Fruit fly (Drosophila melanogaster) whole organism, embryonic: ENCODE measurements around the gene CG43658.
A peak's percentile ranks its signal among the peaks of the same experiment; 100 is the strongest.

Experiments
- Bgb ChIP-seq: fragments of 200-800 bp; sonication (Bioruptor generic); IDR thresholded peaks from 2 replicates; pipeline ENCODE4 v1.3.6; 2022; ENCODE audit warnings: missing biosample characterization, missing genetic modification characterization; ENCODE audit not compliant: partially characterized antibody
- CG10979 ChIP-seq: fragments of 200-800 bp; sonication (Bioruptor generic); optimal IDR thresholded peaks from 2 replicates; lab custom pipeline; 2018; ENCODE audit warnings: missing biosample characterization, mild to moderate bottlenecking, missing genetic modification characterization, moderate library complexity
- CG11093 ChIP-seq: fragments of 200-800 bp; sonication (Bioruptor generic); IDR thresholded peaks from 3 replicates; pipeline ENCODE4 v1.3.6; 2022; ENCODE audit warnings: missing biosample characterization, missing genetic modification characterization
- CG12104 ChIP-seq: fragments of 200-800 bp; sonication (Bioruptor generic); optimal IDR thresholded peaks from 3 replicates; lab custom pipeline; 2016; ENCODE audit warnings: missing biosample characterization, missing genetic modification characterization
- CG13287 ChIP-seq: fragments of 200-800 bp; sonication (Bioruptor generic); IDR thresholded peaks from 2 replicates; pipeline ENCODE4 v1.3.6; 2022; ENCODE audit warnings: missing biosample characterization, missing genetic modification characterization; ENCODE audit not compliant: partially characterized antibody
- CG13894 ChIP-seq: fragments of 200-800 bp; sonication (Bioruptor generic); optimal IDR thresholded peaks from 3 replicates; lab custom pipeline; 2018; ENCODE audit warnings: missing biosample characterization, mild to moderate bottlenecking, missing genetic modification characterization, moderate library complexity
- CG14710 ChIP-seq: fragments of 200-800 bp; sonication (Bioruptor generic); optimal IDR thresholded peaks from 3 replicates; lab custom pipeline; 2019; ENCODE audit warnings: missing biosample characterization, mild to moderate bottlenecking, missing genetic modification characterization, moderate library complexity
- CG17385 ChIP-seq: fragments of 200-800 bp; sonication (Bioruptor generic); optimal IDR thresholded peaks from 3 replicates; lab custom pipeline; 2018; ENCODE audit warnings: missing biosample characterization, mild to moderate bottlenecking, missing genetic modification characterization
- CG17912 ChIP-seq: fragments of 200-800 bp; sonication (Bioruptor generic); optimal IDR thresholded peaks from 2 replicates; lab custom pipeline; 2018; ENCODE audit warnings: missing biosample characterization, mild to moderate bottlenecking, missing genetic modification characterization
- CG30403 ChIP-seq: fragments of 200-800 bp; sonication (Bioruptor generic); optimal IDR thresholded peaks from 3 replicates; lab custom pipeline; 2016; ENCODE audit warnings: missing biosample characterization, missing genetic modification characterization
- CG6683 ChIP-seq: fragments of 200-800 bp; sonication (Bioruptor generic); optimal IDR thresholded peaks from 2 replicates; lab custom pipeline; 2017; ENCODE audit warnings: missing biosample characterization, mild to moderate bottlenecking, missing genetic modification characterization, missing genetic modification reagents
- CG7987 ChIP-seq: fragments of 200-800 bp; sonication (Bioruptor generic); optimal IDR thresholded peaks from 2 replicates; lab custom pipeline; 2018; ENCODE audit warnings: missing biosample characterization, mild to moderate bottlenecking, missing genetic modification characterization, moderate library complexity
- CG8359 ChIP-seq: fragments of 200-800 bp; sonication (Bioruptor generic); optimal IDR thresholded peaks from 2 replicates; lab custom pipeline; 2017; ENCODE audit warnings: missing biosample characterization, mild to moderate bottlenecking, missing genetic modification characterization, borderline replicate concordance
- CG9817 ChIP-seq: fragments of 200-800 bp; sonication (Bioruptor generic); optimal IDR thresholded peaks from 2 replicates; lab custom pipeline; 2018; ENCODE audit warnings: missing biosample characterization, mild to moderate bottlenecking, missing genetic modification characterization, moderate library complexity
- CG9876 ChIP-seq: fragments of 200-800 bp; sonication (Bioruptor generic); optimal IDR thresholded peaks from 2 replicates; lab custom pipeline; 2016; ENCODE audit warnings: missing biosample characterization, missing genetic modification characterization
- ERR ChIP-seq: fragments of 200-800 bp; sonication (Bioruptor generic); optimal IDR thresholded peaks from 2 replicates; lab custom pipeline; 2016; ENCODE audit warnings: missing biosample characterization, missing genetic modification characterization
- Fer1 ChIP-seq: fragments of 200-800 bp; sonication (Bioruptor generic); optimal IDR thresholded peaks from 2 replicates; lab custom pipeline; 2017; ENCODE audit warnings: missing biosample characterization, mild to moderate bottlenecking, missing genetic modification characterization
- Med ChIP-seq: fragments of 200-800 bp; sonication (Bioruptor generic); peaks from one replicate; lab custom pipeline; 2016; ENCODE audit warnings: missing biosample characterization, missing genetic modification characterization, mild to moderate bottlenecking, inconsistent platforms, moderate library complexity
- Myb ChIP-seq: fragments of 200-800 bp; sonication (Bioruptor generic); optimal IDR thresholded peaks from 2 replicates; lab custom pipeline; 2016; ENCODE audit warnings: missing biosample characterization, missing genetic modification characterization
- Optix ChIP-seq: fragments of 200-800 bp; sonication (Bioruptor generic); IDR thresholded peaks from 3 replicates; pipeline ENCODE4 v1.3.6; 2022; ENCODE audit warnings: missing biosample characterization, missing genetic modification characterization
- Trl ChIP-seq, 3 experiments: fragments of >200 bp in 2 of 3; fragments of 200-800 bp in 1 of 3; sonication (Bioruptor generic) in 1 of 3; optimal IDR thresholded peaks; 2 replicates in 1 of 3; 3 replicates in 2 of 3; lab custom pipeline; 2016 to 2017; ENCODE audit warnings: missing biosample characterization in 1 of 3, missing genetic modification characterization in 1 of 3
- Xbp1 ChIP-seq: fragments of 200-800 bp; sonication (Bioruptor generic); optimal IDR thresholded peaks from 3 replicates; lab custom pipeline; 2016; ENCODE audit warnings: missing biosample characterization, mild to moderate bottlenecking, missing genetic modification characterization
- ab ChIP-seq: fragments of 200-800 bp; sonication (Bioruptor generic); optimal IDR thresholded peaks from 2 replicates; lab custom pipeline; 2016; ENCODE audit warnings: missing biosample characterization, missing genetic modification characterization
- ac ChIP-seq: fragments of 200-800 bp; sonication (Bioruptor generic); optimal IDR thresholded peaks from 3 replicates; lab custom pipeline; 2017; ENCODE audit warnings: missing biosample characterization, mild to moderate bottlenecking, missing genetic modification characterization
- caup ChIP-seq: fragments of 200-800 bp; sonication (Bioruptor generic); optimal IDR thresholded peaks from 3 replicates; lab custom pipeline; 2017; ENCODE audit warnings: missing biosample characterization, mild to moderate bottlenecking, missing genetic modification characterization, moderate library complexity; ENCODE audit not compliant: severe bottlenecking
- chn ChIP-seq: fragments of 200-800 bp; sonication (Bioruptor generic); optimal IDR thresholded peaks from 2 replicates; lab custom pipeline; 2016; ENCODE audit warnings: missing biosample characterization, missing genetic modification characterization
- en ChIP-seq: fragments of 200-800 bp; sonication (Bioruptor generic); optimal IDR thresholded peaks from 2 replicates; lab custom pipeline; 2016; ENCODE audit warnings: missing biosample characterization, missing genetic modification characterization
- fd102C ChIP-seq: fragments of 200-800 bp; sonication (Bioruptor generic); optimal IDR thresholded peaks from 2 replicates; lab custom pipeline; 2018; ENCODE audit warnings: missing biosample characterization, mild to moderate bottlenecking, missing genetic modification characterization, moderate library complexity
- gt ChIP-seq: fragments of 200-800 bp; sonication (Bioruptor generic); IDR thresholded peaks from 2 replicates; pipeline ENCODE4 v1.3.6; 2022; ENCODE audit warnings: missing biosample characterization, missing genetic modification characterization
- ken ChIP-seq: fragments of 200-800 bp; sonication (Bioruptor generic); IDR thresholded peaks from 3 replicates; pipeline ENCODE4 v1.3.6; 2022; ENCODE audit warnings: missing biosample characterization, missing genetic modification characterization
- mld ChIP-seq: fragments of 200-800 bp; sonication (Bioruptor generic); IDR thresholded peaks from 3 replicates; pipeline ENCODE4 v1.3.6; 2022; ENCODE audit warnings: missing biosample characterization, missing genetic modification characterization; ENCODE audit not compliant: partially characterized antibody
- odd ChIP-seq: fragments of 200-800 bp; sonication (Bioruptor generic); optimal IDR thresholded peaks from 2 replicates; lab custom pipeline; 2017; ENCODE audit warnings: missing biosample characterization, mild to moderate bottlenecking, missing genetic modification characterization
- pb ChIP-seq: fragments of 200-800 bp; sonication (Bioruptor generic); optimal IDR thresholded peaks from 3 replicates; lab custom pipeline; 2016; ENCODE audit warnings: missing biosample characterization, missing genetic modification characterization
- ro ChIP-seq: fragments of 200-800 bp; sonication (Bioruptor generic); IDR thresholded peaks from 2 replicates; pipeline ENCODE4 v1.3.6; 2022; ENCODE audit warnings: missing biosample characterization, missing genetic modification characterization
- sob ChIP-seq: fragments of 200-800 bp; sonication (Bioruptor generic); IDR thresholded peaks from 2 replicates; pipeline ENCODE4 v1.3.6; 2022; ENCODE audit warnings: missing biosample characterization, missing genetic modification characterization
- sug ChIP-seq: fragments of 200-800 bp; optimal IDR thresholded peaks from 2 replicates; lab custom pipeline; 2019; ENCODE audit warnings: missing biosample characterization, mild to moderate bottlenecking, missing genetic modification characterization, moderate library complexity
- tio ChIP-seq: fragments of 200-800 bp; sonication (Bioruptor generic); optimal IDR thresholded peaks from 2 replicates; lab custom pipeline; 2017; ENCODE audit warnings: missing biosample characterization, missing genetic modification characterization, inconsistent platforms
- zf30C ChIP-seq: fragments of 200-800 bp; sonication (Bioruptor generic); optimal IDR thresholded peaks from 3 replicates; lab custom pipeline; 2018; ENCODE audit warnings: missing biosample characterization, mild to moderate bottlenecking, missing genetic modification characterization

The CG43658 gene

dm6 chrX:17531549-17532131 is 29.3 kb downstream of the CG43658 start (continued):
- TF ChIP-seq ken (GFP tag; lab: Robert Waterston, UW) (peak; percentile 87), ERR (no peak), ac (GFP tag; lab: Kevin White, UChicago) (no peak), ab (GFP tag; lab: Kevin White, UChicago) (peak; percentile 25), CG12104 (GFP tag; lab: Kevin White, UChicago) (no peak), CG11093 (peak; percentile 71; the same call in 2 of the 3 replicates), Bgb (GFP tag; lab: Robert Waterston, UW) (peak; percentile 44; the same call in 1 of the 2 replicates), tio (GFP tag; lab: Kevin White, UChicago) (peak; percentile 25), CG14710 (tag; lab: Kevin White, UChicago) (no peak), CG6683 (GFP tag; lab: Kevin White, UChicago) (no peak), en (no peak)

- no peak for TF ChIP-seq CG13287 (GFP tag; lab: Robert Waterston, UW)
- TF ChIP-seq Trl (optimal IDR thresholded peaks at IDR 0.05; lab: Kevin White, UChicago) = no peak
- no peak for TF ChIP-seq Trl (GFP tag; optimal IDR thresholded peaks at IDR 0.05; lab: Kevin White, UChicago)
- no peak for TF ChIP-seq caup (GFP tag; lab: Kevin White, UChicago)
- TF ChIP-seq CG9817 (tag; lab: Kevin White, UChicago) = no peak
- TF ChIP-seq fd102C = no peak
- no peak for TF ChIP-seq gt (GFP tag; lab: Robert Waterston, UW)
- TF ChIP-seq Med (GFP tag; lab: Kevin White, UChicago) = no peak
- no peak for TF ChIP-seq ro (GFP tag; lab: Robert Waterston, UW)
- TF ChIP-seq CG17385 (GFP tag; lab: Kevin White, UChicago) = no peak
- TF ChIP-seq Myb (GFP tag; lab: Kevin White, UChicago) = no peak
- no peak for TF ChIP-seq CG8359 (GFP tag; lab: Kevin White, UChicago)
- no peak for TF ChIP-seq CG30403 (GFP tag; lab: Kevin White, UChicago)
- TF ChIP-seq sob = no peak
- no peak for TF ChIP-seq mld (GFP tag; lab: Robert Waterston, UW)
- no peak for TF ChIP-seq CG13894 (tag; lab: Kevin White, UChicago)
- no peak for TF ChIP-seq Xbp1
- TF ChIP-seq CG10979 (tag; lab: Kevin White, UChicago) = no peak
- no peak for TF ChIP-seq odd (GFP tag; lab: Kevin White, UChicago)
- no peak for TF ChIP-seq zf30C (GFP tag; lab: Kevin White, UChicago)
- no peak for TF ChIP-seq Fer1 (GFP tag; lab: Kevin White, UChicago)
Measured at dm6 chrX:17524426-17524825, 36.6 kb downstream of the CG43658 start.

DNA sequence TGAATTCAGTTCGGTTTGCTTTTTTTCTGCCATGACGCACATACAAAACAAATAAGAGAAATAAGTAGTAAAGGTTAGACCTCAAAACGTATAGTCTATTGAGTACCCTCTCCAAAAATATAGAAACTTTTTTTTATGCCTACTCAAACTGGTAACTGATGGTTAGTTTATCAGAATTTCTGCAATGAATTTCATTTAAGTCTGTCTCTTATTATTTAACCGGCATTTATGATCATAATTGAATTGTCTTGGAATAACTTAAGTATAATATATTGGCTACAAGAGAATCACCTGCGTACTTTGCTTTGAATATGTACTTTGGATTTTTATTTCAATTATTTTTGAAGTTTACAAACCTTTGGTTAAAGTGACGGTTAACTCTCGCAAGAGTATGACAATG is 37.4 kb downstream of the CG43658 start:
- TF ChIP-seq Optix (GFP tag; lab: Robert Waterston, UW) = no peak
- TF ChIP-seq chn = no peak
- TF ChIP-seq pb = no peak
- no peak for TF ChIP-seq CG17912 (GFP tag; lab: Kevin White, UChicago)
- no peak for TF ChIP-seq CG9876 (GFP tag; lab: Kevin White, UChicago)
- no peak for TF ChIP-seq CG7987
- no peak for TF ChIP-seq sug
